Fruit fly (Drosophila melanogaster) whole organism, embryonic: ENCODE measurements around the gene Hsp70Bc.

ENCODE experiments used
- Bteb2 ChIP-seq: fragments of 200-800 bp; sonication (Bioruptor generic); optimal IDR thresholded peaks from 2 replicates; lab custom pipeline; 2016; ENCODE audit warnings: missing biosample characterization, missing genetic modification characterization
- CG10274 ChIP-seq: fragments of 200-800 bp; sonication (Bioruptor generic); optimal IDR thresholded peaks from 3 replicates; lab custom pipeline; 2017; ENCODE audit warnings: missing biosample characterization, mild to moderate bottlenecking, missing genetic modification characterization
- CG11085 ChIP-seq: fragments of 200-800 bp; sonication (Bioruptor generic); IDR thresholded peaks from 2 replicates; pipeline ENCODE4 v1.3.6; 2022; ENCODE audit warnings: missing biosample characterization, missing genetic modification characterization
- CG13287 ChIP-seq: fragments of 200-800 bp; sonication (Bioruptor generic); IDR thresholded peaks from 2 replicates; pipeline ENCODE4 v1.3.6; 2022; ENCODE audit warnings: missing biosample characterization, missing genetic modification characterization; ENCODE audit not compliant: partially characterized antibody
- CG14441 ChIP-seq: fragments of 200-800 bp; sonication (Bioruptor generic); IDR thresholded peaks from 2 replicates; pipeline ENCODE4 v1.3.6; 2022; ENCODE audit warnings: missing biosample characterization, missing genetic modification characterization
- CG14860 ChIP-seq: fragments of 200-800 bp; sonication (Bioruptor generic); IDR thresholded peaks from 3 replicates; pipeline ENCODE4 v1.3.6; 2022; ENCODE audit warnings: missing biosample characterization, missing genetic modification characterization; ENCODE audit not compliant: partially characterized antibody
- CG14965 ChIP-seq: fragments of 200-800 bp; sonication (Bioruptor generic); optimal IDR thresholded peaks from 2 replicates; lab custom pipeline; 2016; ENCODE audit warnings: missing biosample characterization, missing genetic modification characterization, borderline replicate concordance
- CG15514 ChIP-seq: fragments of 200-800 bp; sonication (Bioruptor generic); optimal IDR thresholded peaks from 3 replicates; lab custom pipeline; 2017; ENCODE audit warnings: missing biosample characterization, missing genetic modification characterization, mild to moderate bottlenecking, moderate library complexity, missing genetic modification reagents
- CG16779 ChIP-seq: fragments of 200-800 bp; sonication (Bioruptor generic); IDR thresholded peaks from 2 replicates; pipeline ENCODE4 v1.3.6; 2022; ENCODE audit warnings: missing biosample characterization, missing genetic modification characterization
- CG3281 ChIP-seq: fragments of 200-800 bp; sonication (Bioruptor generic); optimal IDR thresholded peaks from 3 replicates; lab custom pipeline; 2017; ENCODE audit warnings: missing biosample characterization, mild to moderate bottlenecking, missing genetic modification characterization
- CG5245 ChIP-seq: fragments of 200-800 bp; sonication (Bioruptor generic); optimal IDR thresholded peaks from 3 replicates; lab custom pipeline; 2016; ENCODE audit warnings: missing biosample characterization, missing genetic modification characterization
- CG5953 ChIP-seq: fragments of 200-800 bp; sonication (Bioruptor generic); IDR thresholded peaks from 2 replicates; pipeline ENCODE4 v1.3.6; 2022; ENCODE audit warnings: missing biosample characterization, missing genetic modification characterization
- CG6689 ChIP-seq: fragments of 200-800 bp; sonication (Bioruptor generic); IDR thresholded peaks from 2 replicates; pipeline ENCODE4 v1.3.6; 2022; ENCODE audit warnings: missing biosample characterization, missing genetic modification characterization
- CG7745 ChIP-seq: fragments of 200-800 bp; sonication (Bioruptor generic); optimal IDR thresholded peaks from 2 replicates; lab custom pipeline; 2018; ENCODE audit warnings: missing biosample characterization, mild to moderate bottlenecking, missing genetic modification characterization, moderate library complexity
- CG8478 ChIP-seq: fragments of >200 bp; optimal IDR thresholded peaks from 2 replicates; lab custom pipeline; 2018
- CG8944 ChIP-seq: fragments of 200-800 bp; sonication (Bioruptor generic); optimal IDR thresholded peaks from 3 replicates; lab custom pipeline; 2016; ENCODE audit warnings: missing biosample characterization, missing genetic modification characterization
- CG9797 ChIP-seq: fragments of 200-800 bp; sonication (Bioruptor generic); optimal IDR thresholded peaks from 3 replicates; lab custom pipeline; 2018; ENCODE audit warnings: missing biosample characterization, mild to moderate bottlenecking, missing genetic modification characterization
- Chrac-16 ChIP-seq: fragments of 200-800 bp; sonication (Bioruptor generic); optimal IDR thresholded peaks from 3 replicates; lab custom pipeline; 2016; ENCODE audit warnings: missing biosample characterization, missing genetic modification characterization
- Hmx ChIP-seq: fragments of 200-800 bp; sonication (Bioruptor generic); optimal IDR thresholded peaks from 2 replicates; lab custom pipeline; 2016; ENCODE audit warnings: missing biosample characterization, missing genetic modification characterization
- Kr ChIP-seq: fragments of 200-800 bp; sonication (Bioruptor generic); optimal IDR thresholded peaks from 2 replicates; lab custom pipeline; 2017; ENCODE audit warnings: missing biosample characterization, mild to moderate bottlenecking, missing genetic modification characterization
- Lim3 ChIP-seq: fragments of 200-800 bp; sonication (Bioruptor generic); IDR thresholded peaks from 2 replicates; pipeline ENCODE4 v1.3.6; 2022; ENCODE audit warnings: missing biosample characterization, missing genetic modification characterization
- Lpt ChIP-seq: fragments of >200 bp; optimal IDR thresholded peaks from 2 replicates; lab custom pipeline; 2018; ENCODE audit warnings: missing biosample characterization, missing genetic modification characterization
- MTF-1 ChIP-seq: fragments of 200-800 bp; sonication (Bioruptor generic); optimal IDR thresholded peaks from 2 replicates; lab custom pipeline; 2018; ENCODE audit warnings: missing biosample characterization, mild to moderate bottlenecking, missing genetic modification characterization, borderline replicate concordance
- Mad ChIP-seq: fragments of 200-800 bp; sonication (Bioruptor generic); optimal IDR thresholded peaks from 2 replicates; lab custom pipeline; 2016; ENCODE audit warnings: missing biosample characterization, missing genetic modification characterization
- Med ChIP-seq: fragments of 200-800 bp; sonication (Bioruptor generic); peaks from one replicate; lab custom pipeline; 2016; ENCODE audit warnings: missing biosample characterization, missing genetic modification characterization, mild to moderate bottlenecking, inconsistent platforms, moderate library complexity
- Sox100B ChIP-seq: fragments of 200-800 bp; sonication (Bioruptor generic); optimal IDR thresholded peaks from 3 replicates; lab custom pipeline; 2018; ENCODE audit warnings: missing biosample characterization, mild to moderate bottlenecking, missing genetic modification characterization
- Sox102F ChIP-seq: fragments of 200-800 bp; sonication (Bioruptor generic); optimal IDR thresholded peaks from 2 replicates; lab custom pipeline; 2018; ENCODE audit warnings: missing biosample characterization, mild to moderate bottlenecking, missing genetic modification characterization, moderate library complexity
- Spps ChIP-seq: fragments of 200-800 bp; sonication (Bioruptor generic); optimal IDR thresholded peaks from 2 replicates; lab custom pipeline; 2018; ENCODE audit warnings: missing biosample characterization, mild to moderate bottlenecking, missing genetic modification characterization
- Usf ChIP-seq: fragments of 200-800 bp; sonication (Bioruptor generic); optimal IDR thresholded peaks from 2 replicates; lab custom pipeline; 2017; ENCODE audit warnings: missing genotype, missing biosample characterization, missing genetic modification characterization
- Xbp1 ChIP-seq: fragments of 200-800 bp; sonication (Bioruptor generic); optimal IDR thresholded peaks from 3 replicates; lab custom pipeline; 2016; ENCODE audit warnings: missing biosample characterization, mild to moderate bottlenecking, missing genetic modification characterization
- amos ChIP-seq: fragments of 200-800 bp; sonication (Bioruptor generic); IDR thresholded peaks from 2 replicates; pipeline ENCODE4 v1.3.6; 2022; ENCODE audit warnings: missing biosample characterization, missing genetic modification characterization; ENCODE audit not compliant: partially characterized antibody
- bab2 ChIP-seq: fragments of 200-800 bp; sonication (Bioruptor generic); optimal IDR thresholded peaks from 2 replicates; lab custom pipeline; 2016; ENCODE audit warnings: missing biosample characterization, missing genetic modification characterization
- bowl ChIP-seq: fragments of 200-800 bp; sonication (Bioruptor generic); IDR thresholded peaks from 2 replicates; pipeline ENCODE4 v1.3.6; 2022; ENCODE audit warnings: missing biosample characterization, missing genetic modification characterization
- chinmo ChIP-seq: fragments of 200-800 bp; sonication (Bioruptor generic); IDR thresholded peaks from 4 replicates; pipeline ENCODE4 v1.3.6; 2022; ENCODE audit warnings: missing biosample characterization, missing genetic modification characterization; ENCODE audit not compliant: partially characterized antibody
- dimm ChIP-seq: fragments of 200-800 bp; sonication (Bioruptor generic); IDR thresholded peaks from 2 replicates; pipeline ENCODE4 v1.3.6; 2022; ENCODE audit warnings: missing biosample characterization, missing genetic modification characterization
- exex ChIP-seq: fragments of 200-800 bp; sonication (Bioruptor generic); optimal IDR thresholded peaks from 4 replicates; lab custom pipeline; 2018; ENCODE audit warnings: missing biosample characterization, mild to moderate bottlenecking, missing genetic modification characterization, moderate library complexity
- gsb ChIP-seq: fragments of 200-800 bp; sonication (Bioruptor generic); IDR thresholded peaks from 2 replicates; pipeline ENCODE4 v1.3.6; 2022; ENCODE audit warnings: missing biosample characterization, missing genetic modification characterization
- inv ChIP-seq: fragments of 200-800 bp; sonication (Bioruptor generic); IDR thresholded peaks from 2 replicates; pipeline ENCODE4 v1.3.6; 2022; ENCODE audit warnings: missing biosample characterization, missing genetic modification characterization; ENCODE audit not compliant: partially characterized antibody
- ken ChIP-seq: fragments of 200-800 bp; sonication (Bioruptor generic); IDR thresholded peaks from 3 replicates; pipeline ENCODE4 v1.3.6; 2022; ENCODE audit warnings: missing biosample characterization, missing genetic modification characterization
- lab ChIP-seq: fragments of 200-800 bp; sonication (Bioruptor generic); optimal IDR thresholded peaks from 3 replicates; lab custom pipeline; 2017; ENCODE audit warnings: missing biosample characterization, missing genetic modification characterization, mild to moderate bottlenecking, moderate library complexity, missing genetic modification reagents
- mam ChIP-seq: fragments of 200-800 bp; sonication (Bioruptor generic); optimal IDR thresholded peaks from 3 replicates; lab custom pipeline; 2016; ENCODE audit warnings: missing biosample characterization, missing genetic modification characterization
- mirr ChIP-seq: fragments of 200-800 bp; sonication (Bioruptor generic); optimal IDR thresholded peaks from 3 replicates; lab custom pipeline; 2018; ENCODE audit warnings: missing biosample characterization, mild to moderate bottlenecking, missing genetic modification characterization
- nmo ChIP-seq: fragments of 200-800 bp; sonication (Bioruptor generic); optimal IDR thresholded peaks from 2 replicates; lab custom pipeline; 2018; ENCODE audit warnings: missing biosample characterization, mild to moderate bottlenecking, missing genetic modification characterization, moderate library complexity
- onecut ChIP-seq: fragments of 200-800 bp; sonication (Bioruptor generic); IDR thresholded peaks from 2 replicates; pipeline ENCODE4 v1.3.6; 2022; ENCODE audit warnings: missing biosample characterization, missing genetic modification characterization
- pfk ChIP-seq: fragments of 200-800 bp; sonication (Bioruptor generic); optimal IDR thresholded peaks from 2 replicates; lab custom pipeline; 2018; ENCODE audit warnings: missing biosample characterization, mild to moderate bottlenecking, missing genetic modification characterization, moderate library complexity
- ranshi ChIP-seq: fragments of 200-800 bp; sonication (Bioruptor generic); IDR thresholded peaks from 2 replicates; pipeline ENCODE4 v1.3.6; 2022; ENCODE audit warnings: missing biosample characterization, missing genetic modification characterization
- row ChIP-seq: fragments of 200-800 bp; sonication (Bioruptor generic); IDR thresholded peaks from 3 replicates; pipeline ENCODE4 v1.3.6; 2022; ENCODE audit warnings: missing biosample characterization, missing genetic modification characterization
- sens ChIP-seq: fragments of 200-800 bp; sonication (Bioruptor generic); peaks from one replicate; lab custom pipeline; 2016; ENCODE audit warnings: missing biosample characterization, missing genetic modification characterization
- sqz ChIP-seq: fragments of 200-800 bp; sonication (Bioruptor generic); optimal IDR thresholded peaks from 3 replicates; lab custom pipeline; 2018; ENCODE audit warnings: missing biosample characterization, mild to moderate bottlenecking, missing genetic modification characterization
- ssp ChIP-seq: fragments of 200-800 bp; sonication (Bioruptor generic); IDR thresholded peaks from 2 replicates; pipeline ENCODE4 v1.3.6; 2022; ENCODE audit warnings: missing biosample characterization, missing genetic modification characterization
- zf30C ChIP-seq: fragments of 200-800 bp; sonication (Bioruptor generic); optimal IDR thresholded peaks from 3 replicates; lab custom pipeline; 2018; ENCODE audit warnings: missing biosample characterization, mild to moderate bottlenecking, missing genetic modification characterization

Gene Hsp70Bc

dm6 chr3R:12459879-12460522 lies 48.9 kb upstream of the Hsp70Bc start, which contains the start of the genes CG5961 and Polr3C (continued):
- TF ChIP-seq CG16779 (no peak), Bteb2 (GFP tag; lab: Kevin White, UChicago) (no peak), CG11085 (GFP tag; lab: Robert Waterston, UW) (no peak), onecut (GFP tag; lab: Robert Waterston, UW) (no peak), ranshi (GFP tag; lab: Robert Waterston, UW) (no peak), Spps (tag; lab: Kevin White, UChicago) (no peak), lab (GFP tag; lab: Kevin White, UChicago) (no peak), CG14965 (GFP tag; lab: Kevin White, UChicago) (no peak), inv (GFP tag; lab: Robert Waterston, UW) (no peak), MTF-1 (GFP tag; lab: Kevin White, UChicago) (no peak), Sox102F (GFP tag; lab: Kevin White, UChicago) (no peak), mirr (GFP tag; lab: Kevin White, UChicago) (no peak), dimm (no peak), CG8478 (no peak), CG14441 (GFP tag; lab: Robert Waterston, UW) (no peak), CG8944 (no peak), nmo (GFP tag; lab: Kevin White, UChicago) (peak; percentile 42), amos (GFP tag; lab: Robert Waterston, UW) (no peak), sqz (no peak), Sox100B (GFP tag; lab: Kevin White, UChicago) (no peak), Lim3 (GFP tag; lab: Robert Waterston, UW) (no peak), gsb (no peak), bowl (GFP tag; lab: Robert Waterston, UW) (no peak), Chrac-16 (GFP tag; lab: Kevin White, UChicago) (no peak), row (no peak), CG15514 (GFP tag; lab: Kevin White, UChicago) (peak; percentile 70), pfk (GFP tag; lab: Kevin White, UChicago) (no peak), CG13287 (GFP tag; lab: Robert Waterston, UW) (peak; percentile 72), sens (GFP tag; lab: Kevin White, UChicago) (peak; percentile 27), CG9797 (peak; percentile 62), CG14860 (GFP tag; lab: Robert Waterston, UW) (no peak), CG6689 (GFP tag; lab: Robert Waterston, UW) (no peak), Usf (no peak), CG5953 (GFP tag; lab: Robert Waterston, UW) (no peak), Kr (GFP tag; lab: Kevin White, UChicago) (no peak), Hmx (GFP tag; lab: Kevin White, UChicago) (no peak), CG10274 (GFP tag; lab: Kevin White, UChicago) (no peak), Xbp1 (GFP tag; lab: Kevin White, UChicago) (no peak), CG3281 (GFP tag; lab: Kevin White, UChicago) (no peak), bab2 (no peak), ssp (no peak), chinmo (GFP tag; lab: Robert Waterston, UW) (0 out of 4 replicates have a peak, but pooled peaks have one; percentile 55), mam (GFP tag; lab: Kevin White, UChicago) (no peak), Med (GFP tag; lab: Kevin White, UChicago) (peak; percentile 74), exex (no peak), Lpt (GFP tag; lab: Kevin White, UChicago) (no peak), CG7745 (no peak), ken (GFP tag; lab: Robert Waterston, UW) (no peak), CG5245 (GFP tag; lab: Kevin White, UChicago) (no peak), zf30C (GFP tag; lab: Kevin White, UChicago) (no peak), Mad (GFP tag; lab: Kevin White, UChicago) (no peak)
